Worm (Caenorhabditis elegans) whole organism, L4 larva: ENCODE results near the gene nsph-1.1.
A peak's percentile ranks its signal among the peaks of the same experiment; 100 is the strongest.

Experiments
- F10B5.3 ChIP-seq: sonication (generic microtip); optimal IDR thresholded peaks from 2 replicates; lab custom pipeline; 2016; ENCODE audit warnings: mild to moderate bottlenecking, missing genetic modification characterization, missing compliant biosample characterization
- F26F4.8 ChIP-seq: fragments of 200-800 bp; sonication (Bioruptor generic); conservative IDR thresholded peaks from 2 replicates; pipeline ENCODE4 v1.3.6; 2022; ENCODE audit warnings: missing genetic modification characterization, missing compliant biosample characterization
- F44E2.7 ChIP-seq: fragments of 200-800 bp; sonication (Bioruptor generic); IDR thresholded peaks from 2 replicates; pipeline ENCODE4 v2.1.2; 2022; ENCODE audit warnings: missing genetic modification characterization, missing compliant biosample characterization
- F49E8.2 ChIP-seq: sonication (generic microtip); optimal IDR thresholded peaks from 2 replicates; lab custom pipeline; 2016; ENCODE audit warnings: missing compliant biosample characterization, mild to moderate bottlenecking, missing genetic modification characterization, borderline replicate concordance
- R02D3.7 ChIP-seq: fragments of 150-350 bp; sonication (generic microtip); optimal IDR thresholded peaks from 3 replicates; lab custom pipeline; 2014; ENCODE audit warnings: missing biosample characterization, missing genetic modification characterization
- Y75B8A.6 ChIP-seq: fragments of 200-800 bp; sonication (Bioruptor generic); IDR thresholded peaks from 2 replicates; pipeline ENCODE4 v1.3.6; 2022; ENCODE audit warnings: missing genetic modification reagents, missing genetic modification characterization, missing compliant biosample characterization
- aha-1 ChIP-seq: fragments of 150-350 bp; peaks from one replicate; lab custom pipeline; 2014; ENCODE audit warnings: missing biosample characterization, missing genetic modification characterization
- aly-2 ChIP-seq: sonication (generic microtip); optimal IDR thresholded peaks from 2 replicates; lab custom pipeline; 2018; ENCODE audit warnings: missing biosample characterization, missing genetic modification characterization
- ama-1 ChIP-seq: fragments of 150-350 bp; optimal IDR thresholded peaks from 2 replicates; lab custom pipeline; 2014; ENCODE audit warnings: inconsistent platforms, mixed read lengths
- ceh-28 ChIP-seq: fragments of 150-350 bp; optimal IDR thresholded peaks from 2 replicates; lab custom pipeline; 2014; ENCODE audit warnings: missing biosample characterization, missing genetic modification reagents, missing genetic modification characterization
- ceh-44 ChIP-seq: fragments of 200-800 bp; sonication (Bioruptor generic); IDR thresholded peaks from 2 replicates; pipeline ENCODE4 v1.3.6; 2022; ENCODE audit warnings: missing genetic modification reagents, missing genetic modification characterization, missing compliant biosample characterization
- ctbp-1 ChIP-seq: fragments of 200-800 bp; sonication (Bioruptor generic); IDR thresholded peaks from 2 replicates; pipeline ENCODE4 v1.3.6; 2022; ENCODE audit warnings: missing genetic modification reagents, missing genetic modification characterization, missing compliant biosample characterization
- daf-12 ChIP-seq: fragments of 150-350 bp; optimal IDR thresholded peaks from 2 replicates; lab custom pipeline; 2014; ENCODE audit warnings: missing biosample characterization, missing genetic modification reagents, missing genetic modification characterization
- daf-19 ChIP-seq: fragments of 200-800 bp; sonication (Bioruptor generic); conservative IDR thresholded peaks from 2 replicates; pipeline ENCODE4 v1.3.6; 2022; ENCODE audit warnings: missing genetic modification characterization, missing compliant biosample characterization
- dmd-6 ChIP-seq: fragments of 200-800 bp; sonication (Bioruptor generic); IDR thresholded peaks from 2 replicates; pipeline ENCODE4 v1.3.6; 2022; ENCODE audit warnings: missing genetic modification reagents, missing genetic modification characterization, missing compliant biosample characterization
- egl-27 ChIP-seq: sonication (generic microtip); optimal IDR thresholded peaks from 3 replicates; lab custom pipeline; 2017; ENCODE audit warnings: missing biosample characterization, missing genetic modification reagents, missing genetic modification characterization
- egl-43 ChIP-seq: fragments of 200-800 bp; sonication (Bioruptor generic); IDR thresholded peaks from 2 replicates; pipeline ENCODE4 v1.3.6; 2022; ENCODE audit warnings: missing genetic modification reagents, missing genetic modification characterization, missing compliant biosample characterization
- fos-1 ChIP-seq: fragments of 150-350 bp; optimal IDR thresholded peaks from 2 replicates; lab custom pipeline; 2014; ENCODE audit warnings: missing biosample characterization, missing genetic modification characterization
- hif-1 ChIP-seq, 2 experiments: sonication (generic microtip); optimal IDR thresholded peaks; 2 replicates each; lab custom pipeline; 2016 to 2017; ENCODE audit warnings: missing compliant biosample characterization in 2 of 2, missing genetic modification characterization in 2 of 2, missing genetic modification reagents in 2 of 2, missing genotype in 2 of 2, mild to moderate bottlenecking in 1 of 2
- hlh-30 ChIP-seq: sonication (generic microtip); optimal IDR thresholded peaks from 2 replicates; lab custom pipeline; 2017; ENCODE audit warnings: antibody characterized with exemption, mild to moderate bottlenecking, missing genetic modification characterization, missing compliant biosample characterization; ENCODE audit not compliant: insufficient read depth
- hmg-1.1 ChIP-seq: fragments of 200-800 bp; sonication (Bioruptor generic); IDR thresholded peaks from 2 replicates; pipeline ENCODE4 v1.3.6; 2022; ENCODE audit warnings: missing genetic modification reagents, missing genetic modification characterization, missing compliant biosample characterization
- jun-1 ChIP-seq: fragments of 150-350 bp; optimal IDR thresholded peaks from 2 replicates; lab custom pipeline; 2014; ENCODE audit warnings: missing biosample characterization, missing genetic modification reagents, missing genetic modification characterization
- lin-13 ChIP-seq: fragments of 150-350 bp; optimal IDR thresholded peaks from 2 replicates; lab custom pipeline; 2014; ENCODE audit warnings: missing biosample characterization, missing genetic modification reagents, missing genetic modification characterization
- lin-15B ChIP-seq: fragments of 150-350 bp; sonication (generic microtip); optimal IDR thresholded peaks from 3 replicates; lab custom pipeline; 2014; ENCODE audit warnings: missing biosample characterization, missing genetic modification characterization
- lin-29 ChIP-seq: fragments of 200-800 bp; sonication (Bioruptor generic); IDR thresholded peaks from 2 replicates; pipeline ENCODE4 v1.3.6; 2022; ENCODE audit warnings: missing genetic modification reagents, missing genetic modification characterization, missing compliant biosample characterization
- lin-38 ChIP-seq: fragments of 200-800 bp; sonication (Bioruptor generic); IDR thresholded peaks from 2 replicates; pipeline ENCODE4 v1.3.6; 2022; ENCODE audit warnings: missing genetic modification reagents, missing genetic modification characterization, missing compliant biosample characterization
- mdl-1 ChIP-seq, 2 experiments: fragments of 150-350 bp in 1 of 2; sonication (generic microtip) in 1 of 2; optimal IDR thresholded peaks; 2 replicates each; lab custom pipeline; 2014 to 2017; ENCODE audit warnings: missing biosample characterization in 2 of 2, missing genetic modification characterization in 2 of 2
- mdt-29 ChIP-seq: fragments of 200-800 bp; sonication (Bioruptor generic); IDR thresholded peaks from 2 replicates; pipeline ENCODE4 v1.3.6; 2022; ENCODE audit warnings: missing genetic modification reagents, missing genetic modification characterization, missing compliant biosample characterization
- mep-1 ChIP-seq: fragments of 150-350 bp; sonication (generic microtip); optimal IDR thresholded peaks from 3 replicates; lab custom pipeline; 2014; ENCODE audit warnings: missing biosample characterization, missing genetic modification characterization
- mxl-3 ChIP-seq: fragments of 200-800 bp; sonication (Bioruptor generic); optimal IDR thresholded peaks from 2 replicates; lab custom pipeline; 2018; ENCODE audit warnings: mild to moderate bottlenecking, missing genetic modification characterization, missing compliant biosample characterization
- nhr-11 ChIP-seq: fragments of 150-350 bp; optimal IDR thresholded peaks from 2 replicates; lab custom pipeline; 2014; ENCODE audit warnings: missing biosample characterization, missing genetic modification characterization
- nhr-111 ChIP-seq: fragments of 200-800 bp; sonication (Bioruptor generic); optimal IDR thresholded peaks from 2 replicates; lab custom pipeline; 2018; ENCODE audit warnings: mild to moderate bottlenecking, missing genetic modification characterization, missing compliant biosample characterization
- nhr-237 ChIP-seq: sonication (generic microtip); optimal IDR thresholded peaks from 2 replicates; lab custom pipeline; 2017; ENCODE audit warnings: missing biosample characterization, missing genetic modification characterization
- nhr-28 ChIP-seq: fragments of 150-350 bp; optimal IDR thresholded peaks from 2 replicates; lab custom pipeline; 2014; ENCODE audit warnings: missing biosample characterization, missing genetic modification characterization
- nhr-77 ChIP-seq: fragments of 150-350 bp; optimal IDR thresholded peaks from 2 replicates; lab custom pipeline; 2014; ENCODE audit warnings: missing biosample characterization, missing genetic modification characterization
- php-3 ChIP-seq: fragments of 200-800 bp; sonication (Bioruptor generic); IDR thresholded peaks from 2 replicates; pipeline ENCODE4 v1.3.6; 2022; ENCODE audit warnings: missing genetic modification reagents, missing genetic modification characterization, missing compliant biosample characterization
- rbr-2 ChIP-seq: sonication (generic microtip); optimal IDR thresholded peaks from 2 replicates; lab custom pipeline; 2016; ENCODE audit warnings: missing genotype, missing genetic modification characterization, missing compliant biosample characterization
- spr-1 ChIP-seq: sonication (generic microtip); optimal IDR thresholded peaks from 2 replicates; lab custom pipeline; 2016; ENCODE audit warnings: mild to moderate bottlenecking, missing genetic modification characterization, missing compliant biosample characterization
- spr-3 ChIP-seq: fragments of 200-800 bp; sonication (Bioruptor generic); optimal IDR thresholded peaks from 2 replicates; lab custom pipeline; 2018; ENCODE audit warnings: mild to moderate bottlenecking, missing genetic modification characterization, missing compliant biosample characterization
- tag-97 ChIP-seq: fragments of 200-800 bp; sonication (Bioruptor generic); IDR thresholded peaks from 2 replicates; pipeline ENCODE4 v1.3.6; 2022; ENCODE audit warnings: missing genetic modification characterization, missing compliant biosample characterization
- tra-1 ChIP-seq: fragments of 200-800 bp; sonication (Bioruptor generic); IDR thresholded peaks from 2 replicates; pipeline ENCODE4 v1.3.6; 2022; ENCODE audit warnings: missing genetic modification reagents, missing genetic modification characterization, missing compliant biosample characterization
- unc-62 ChIP-seq, 3 experiments: fragments of 150-350 bp in 1 of 3; sonication (generic microtip); optimal IDR thresholded peaks in 2 of 3; peaks in 1 of 3; 1 replicate in 1 of 3; 2 replicates in 2 of 3; lab custom pipeline; 2014 to 2017; ENCODE audit warnings: missing biosample characterization in 3 of 3, missing genetic modification characterization in 3 of 3, missing genetic modification reagents in 3 of 3, missing genotype in 1 of 3
- vab-7 ChIP-seq: fragments of 200-800 bp; sonication (Bioruptor generic); IDR thresholded peaks from 2 replicates; pipeline ENCODE4 v1.3.6; 2022; ENCODE audit warnings: missing genetic modification reagents, missing genetic modification characterization, missing compliant biosample characterization
- zip-11 ChIP-seq: fragments of 200-800 bp; sonication (Bioruptor generic); IDR thresholded peaks from 2 replicates; pipeline ENCODE4 v1.3.6; 2022; ENCODE audit warnings: missing genetic modification characterization, missing compliant biosample characterization
- zip-2 ChIP-seq: fragments of 150-350 bp; optimal IDR thresholded peaks from 2 replicates; lab custom pipeline; 2014; ENCODE audit warnings: missing biosample characterization, missing genetic modification characterization
- ztf-11 ChIP-seq: fragments of 150-350 bp; optimal IDR thresholded peaks from 2 replicates; lab custom pipeline; 2014; ENCODE audit warnings: missing biosample characterization, missing genetic modification characterization

Gene nsph-1.1

ce11 chrII:8776504-8776903, 9.9 kb downstream of the nsph-1.1 start:
- TF ChIP-seq daf-12 (tag; lab: Kevin White, UChicago) (no peak), unc-62 (GFP tag; optimal IDR thresholded peaks at IDR 0.05 in 1 of 2; lab: Kevin White, UChicago) (peak in 1 of 2 experiments; percentile 93), unc-62 (tag; optimal IDR thresholded peaks at IDR 0.05; lab: Kevin White, UChicago) (no peak)
- TF ChIP-seq, all 104 proteins: peak for 1

DNA sequence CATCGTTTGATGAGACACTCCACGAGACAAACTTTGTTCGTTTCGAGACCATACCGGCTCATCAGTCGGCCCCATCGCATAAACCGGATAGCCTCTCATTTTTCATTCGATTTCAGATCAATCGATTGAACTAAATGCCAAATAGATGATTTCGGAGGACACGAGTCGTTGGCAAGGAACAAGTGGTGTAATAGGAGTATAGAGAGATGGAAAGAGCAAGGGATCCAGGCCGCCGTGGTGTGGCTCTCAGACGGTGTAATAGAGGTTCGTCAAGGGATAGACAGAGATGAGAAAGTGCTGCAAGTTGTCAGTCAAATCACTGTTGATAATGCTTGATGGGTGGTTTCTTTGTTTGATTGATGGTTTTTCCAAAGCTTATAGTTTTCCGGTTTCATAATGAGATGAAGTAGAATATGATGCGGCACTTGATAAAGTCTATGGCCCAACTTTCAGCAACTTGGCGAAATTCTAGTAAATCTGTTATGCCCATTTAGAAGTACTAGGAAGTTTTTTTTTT, 16.9 kb downstream of the nsph-1.1 start, which contains the start of gene sgn-1:
Gene sgn-1 (minus strand): TSS at position 220 of the 517 bp plus-strand sequence.
- TF ChIP-seq spr-3 (GFP tag; lab: Kevin White, UChicago) = no peak
- no peak for TF ChIP-seq lin-38 (GFP tag; lab: Robert Waterston, UW)
- peak in 1 of 2 experiments; percentile 40 for TF ChIP-seq unc-62 (GFP tag; optimal IDR thresholded peaks at IDR 0.05 in 1 of 2; lab: Kevin White, UChicago)
- TF ChIP-seq unc-62 (tag; optimal IDR thresholded peaks at IDR 0.05; lab: Kevin White, UChicago) = no peak
- peak; percentile 6 for TF ChIP-seq mxl-3

ce11 chrII:8784235-8784928, 17.8 kb downstream of the nsph-1.1 start:
- peak; percentile 95 for TF ChIP-seq aha-1 (tag; lab: Kevin White, UChicago)
- no peak for TF ChIP-seq egl-43 (GFP tag; lab: Robert Waterston, UW)
- peak; percentile 24 for TF ChIP-seq nhr-11 (tag; lab: Kevin White, UChicago)
- no peak for TF ChIP-seq F49E8.2 (tag; lab: Kevin White, UChicago)
- no peak for TF ChIP-seq egl-27 (tag; lab: Kevin White, UChicago)
- TF ChIP-seq spr-1 = no peak
- TF ChIP-seq daf-19 (GFP tag; lab: Robert Waterston, UW) = no peak
- TF ChIP-seq zip-2 (tag; lab: Kevin White, UChicago) = no peak
- no peak for TF ChIP-seq lin-38 (GFP tag; lab: Robert Waterston, UW)
- peak; percentile 94 for TF ChIP-seq ama-1
- no peak for TF ChIP-seq lin-13 (GFP tag; lab: Kevin White, UChicago)
- peak in 1 of 2 experiments; percentile 22 for TF ChIP-seq hif-1 (tag; optimal IDR thresholded peaks at IDR 0.05; lab: Kevin White, UChicago)
- no peak for TF ChIP-seq Y75B8A.6 (GFP tag; lab: Robert Waterston, UW)
- no peak for TF ChIP-seq lin-29 (GFP tag; lab: Robert Waterston, UW)
- no peak for TF ChIP-seq mxl-3
- TF ChIP-seq ceh-28 (tag; lab: Kevin White, UChicago) = no peak
- no peak for TF ChIP-seq aly-2
- TF ChIP-seq mdl-1 (tag; optimal IDR thresholded peaks at IDR 0.05; lab: Kevin White, UChicago) = no peak
- no peak for TF ChIP-seq zip-11 (GFP tag; lab: Robert Waterston, UW)
- TF ChIP-seq tra-1 (GFP tag; lab: Robert Waterston, UW) = no peak
- no peak for TF ChIP-seq ztf-11 (tag; lab: Kevin White, UChicago)
- no peak for TF ChIP-seq jun-1 (tag; lab: Kevin White, UChicago)
- TF ChIP-seq nhr-237 (tag; lab: Kevin White, UChicago) = no peak
- TF ChIP-seq nhr-77 (tag; lab: Kevin White, UChicago) = no peak
- TF ChIP-seq mdt-29 (GFP tag; lab: Robert Waterston, UW) = no peak
- TF ChIP-seq hlh-30 (tag; lab: Kevin White, UChicago) = peak; percentile 30
- TF ChIP-seq php-3 (GFP tag; lab: Robert Waterston, UW) = no peak
- no peak for TF ChIP-seq lin-15B (tag; lab: Kevin White, UChicago)
- no peak for TF ChIP-seq F44E2.7 (GFP tag; lab: Robert Waterston, UW)
- TF ChIP-seq dmd-6 (GFP tag; lab: Robert Waterston, UW) = no peak
- no peak for TF ChIP-seq vab-7 (GFP tag; lab: Robert Waterston, UW)
- peak; percentile 47 for TF ChIP-seq rbr-2 (tag; lab: Kevin White, UChicago)
- peak; percentile 64 for TF ChIP-seq mep-1 (tag; lab: Kevin White, UChicago)
- no peak for TF ChIP-seq R02D3.7 (tag; lab: Kevin White, UChicago)
- TF ChIP-seq tag-97 (GFP tag; lab: Robert Waterston, UW) = no peak
- TF ChIP-seq nhr-28 = peak; percentile 16
- no peak for TF ChIP-seq fos-1 (tag; lab: Kevin White, UChicago)
- no peak for TF ChIP-seq F26F4.8 (GFP tag; lab: Robert Waterston, UW)
- TF ChIP-seq ceh-44 (GFP tag; lab: Robert Waterston, UW) = no peak
- peak; percentile 47; the same call in 1 of the 2 replicates for TF ChIP-seq hmg-1.1 (GFP tag; lab: Robert Waterston, UW)
- peak; percentile 59; the same call in 1 of the 2 replicates for TF ChIP-seq ctbp-1
- no peak for TF ChIP-seq F10B5.3 (tag; lab: Kevin White, UChicago)
- no peak for TF ChIP-seq nhr-111 (GFP tag; lab: Kevin White, UChicago)
